Worm (Caenorhabditis elegans) whole organism, L2 larva: Measurements from ENCODE around the gene srsx-22.

Source experiments
- ama-1 ChIP-seq: fragments of 150-350 bp; optimal IDR thresholded peaks from 2 replicates; lab custom pipeline; 2018; ENCODE audit warnings: inconsistent platforms
- lin-13 ChIP-seq: fragments of 150-350 bp; optimal IDR thresholded peaks from 2 replicates; lab custom pipeline; 2014; ENCODE audit warnings: missing biosample characterization, missing genetic modification reagents, missing genetic modification characterization
- zag-1 ChIP-seq: fragments of 150-350 bp; optimal IDR thresholded peaks from 2 replicates; lab custom pipeline; 2014; ENCODE audit warnings: missing biosample characterization, missing genetic modification characterization

ce11 chrV:8327080-8327479 is 24.4 kb upstream of the srsx-22 start:
- no peak for TF ChIP-seq ama-1
- no peak for TF ChIP-seq zag-1
- no peak for TF ChIP-seq lin-13
